Worm (Caenorhabditis elegans) whole organism, late embryonic: ENCODE results near the gene R11E3.2.

Source experiments
- C08G9.2 ChIP-seq: sonication (generic microtip); optimal IDR thresholded peaks from 2 replicates; lab custom pipeline; 2016; ENCODE audit warnings: mild to moderate bottlenecking, missing genetic modification characterization, moderate library complexity, missing compliant biosample characterization
- F13H6.1 ChIP-seq: sonication (generic microtip); optimal IDR thresholded peaks from 2 replicates; lab custom pipeline; 2016; ENCODE audit warnings: missing genetic modification characterization, missing compliant biosample characterization
- K02D7.2 ChIP-seq: sonication (generic microtip); optimal IDR thresholded peaks from 2 replicates; lab custom pipeline; 2017; ENCODE audit warnings: mild to moderate bottlenecking, missing genetic modification characterization, missing compliant biosample characterization
- T23F11.4 ChIP-seq: fragments of 200-800 bp; sonication (Bioruptor generic); optimal IDR thresholded peaks from 2 replicates; lab custom pipeline; 2018; ENCODE audit warnings: mild to moderate bottlenecking, missing genetic modification characterization, missing compliant biosample characterization
- ahr-1 ChIP-seq: sonication (generic microtip); optimal IDR thresholded peaks from 2 replicates; lab custom pipeline; 2016; ENCODE audit warnings: missing genetic modification characterization, missing compliant biosample characterization
- ama-1 ChIP-seq: fragments of 150-350 bp; optimal IDR thresholded peaks from 2 replicates; lab custom pipeline; 2014
- ceh-14 ChIP-seq: sonication (generic microtip); optimal IDR thresholded peaks from 2 replicates; lab custom pipeline; 2016; ENCODE audit warnings: missing genotype, missing genetic modification characterization, missing compliant biosample characterization
- ceh-19 ChIP-seq: fragments of 200-800 bp; sonication (Bioruptor generic); optimal IDR thresholded peaks from 2 replicates; lab custom pipeline; 2018; ENCODE audit warnings: mild to moderate bottlenecking, missing genetic modification characterization, missing compliant biosample characterization
- ceh-2 ChIP-seq: sonication (generic microtip); optimal IDR thresholded peaks from 2 replicates; lab custom pipeline; 2016; ENCODE audit warnings: missing genotype, missing genetic modification characterization, missing compliant biosample characterization
- ceh-24 ChIP-seq: sonication (generic microtip); optimal IDR thresholded peaks from 2 replicates; lab custom pipeline; 2016; ENCODE audit warnings: mild to moderate bottlenecking, missing genetic modification characterization, missing compliant biosample characterization
- ceh-30 ChIP-seq: fragments of 150-350 bp; optimal IDR thresholded peaks from 2 replicates; lab custom pipeline; 2014; ENCODE audit warnings: missing biosample characterization, missing genetic modification characterization
- ceh-31 ChIP-seq: sonication (generic microtip); optimal IDR thresholded peaks from 2 replicates; lab custom pipeline; 2016; ENCODE audit warnings: missing genetic modification characterization, missing compliant biosample characterization
- ceh-34 ChIP-seq: sonication (generic microtip); optimal IDR thresholded peaks from 2 replicates; lab custom pipeline; 2016; ENCODE audit warnings: mild to moderate bottlenecking, missing genetic modification characterization, missing compliant biosample characterization
- ceh-45 ChIP-seq: fragments of 200-800 bp; sonication (Bioruptor generic); IDR thresholded peaks from 2 replicates; pipeline ENCODE4 v1.3.6; 2022; ENCODE audit warnings: missing genetic modification reagents, missing genetic modification characterization, missing compliant biosample characterization
- ceh-48 ChIP-seq: sonication (generic microtip); optimal IDR thresholded peaks from 2 replicates; lab custom pipeline; 2016; ENCODE audit warnings: missing genetic modification characterization, inconsistent platforms, missing compliant biosample characterization
- ceh-6 ChIP-seq: fragments of 200-800 bp; sonication (Bioruptor generic); optimal IDR thresholded peaks from 2 replicates; lab custom pipeline; 2018; ENCODE audit warnings: mild to moderate bottlenecking, missing genetic modification characterization, missing compliant biosample characterization
- che-1 ChIP-seq: sonication (generic microtip); optimal IDR thresholded peaks from 2 replicates; lab custom pipeline; 2016; ENCODE audit warnings: mild to moderate bottlenecking, missing genetic modification characterization, missing compliant biosample characterization
- dmd-4 ChIP-seq: sonication (generic microtip); optimal IDR thresholded peaks from 2 replicates; lab custom pipeline; 2016; ENCODE audit warnings: borderline replicate concordance, missing genetic modification characterization, missing compliant biosample characterization
- ets-4 ChIP-seq: sonication (generic microtip); optimal IDR thresholded peaks from 2 replicates; lab custom pipeline; 2016; ENCODE audit warnings: missing genetic modification characterization, missing compliant biosample characterization
- eyg-1 ChIP-seq: sonication (generic microtip); optimal IDR thresholded peaks from 2 replicates; lab custom pipeline; 2016; ENCODE audit warnings: missing genotype, missing genetic modification characterization, missing compliant biosample characterization
- fax-1 ChIP-seq: sonication (generic microtip); optimal IDR thresholded peaks from 2 replicates; lab custom pipeline; 2016; ENCODE audit warnings: missing genotype, missing genetic modification characterization, missing compliant biosample characterization
- fkh-10 ChIP-seq: fragments of 150-350 bp; optimal IDR thresholded peaks from 2 replicates; lab custom pipeline; 2014; ENCODE audit warnings: missing biosample characterization, missing genetic modification reagents, missing genetic modification characterization
- gmeb-2 ChIP-seq: sonication (generic microtip); optimal IDR thresholded peaks from 2 replicates; lab custom pipeline; 2016; ENCODE audit warnings: missing genetic modification characterization, inconsistent platforms, missing compliant biosample characterization
- hlh-30 ChIP-seq: sonication (generic microtip); optimal IDR thresholded peaks from 2 replicates; lab custom pipeline; 2017; ENCODE audit warnings: antibody characterized with exemption, missing genetic modification characterization, missing compliant biosample characterization; ENCODE audit not compliant: insufficient read depth
- hlh-6 ChIP-seq: sonication (generic microtip); optimal IDR thresholded peaks from 2 replicates; lab custom pipeline; 2016; ENCODE audit warnings: missing genotype, missing genetic modification characterization, missing compliant biosample characterization
- hlh-8 ChIP-seq: sonication (generic microtip); optimal IDR thresholded peaks from 2 replicates; lab custom pipeline; 2016; ENCODE audit warnings: missing genotype, missing genetic modification characterization, missing compliant biosample characterization
- lim-6 ChIP-seq: sonication (generic microtip); optimal IDR thresholded peaks from 2 replicates; lab custom pipeline; 2016; ENCODE audit warnings: missing genetic modification characterization, missing compliant biosample characterization
- madf-2 ChIP-seq: sonication (generic microtip); optimal IDR thresholded peaks from 2 replicates; lab custom pipeline; 2017; ENCODE audit warnings: missing genetic modification characterization, missing compliant biosample characterization
- mec-3 ChIP-seq: sonication (generic microtip); optimal IDR thresholded peaks from 2 replicates; lab custom pipeline; 2016; ENCODE audit warnings: borderline replicate concordance, missing genetic modification characterization, missing compliant biosample characterization
- nfya-1 ChIP-seq: sonication (generic microtip); optimal IDR thresholded peaks from 2 replicates; lab custom pipeline; 2017; ENCODE audit warnings: missing genetic modification characterization, mild to moderate bottlenecking, missing compliant biosample characterization, antibody characterized with exemption, moderate library complexity
- nhr-11 ChIP-seq: fragments of 150-350 bp; optimal IDR thresholded peaks from 2 replicates; lab custom pipeline; 2014; ENCODE audit warnings: missing biosample characterization, missing genetic modification characterization
- nhr-232 ChIP-seq: sonication (generic microtip); optimal IDR thresholded peaks from 2 replicates; lab custom pipeline; 2016; ENCODE audit warnings: missing genetic modification characterization, missing compliant biosample characterization
- npax-4 ChIP-seq: sonication (generic microtip); optimal IDR thresholded peaks from 2 replicates; lab custom pipeline; 2016; ENCODE audit warnings: missing genetic modification characterization, missing compliant biosample characterization
- pag-3 ChIP-seq: sonication (generic microtip); optimal IDR thresholded peaks from 2 replicates; lab custom pipeline; 2016; ENCODE audit warnings: missing compliant biosample characterization, missing genetic modification characterization, borderline replicate concordance
- pat-9 ChIP-seq: fragments of 200-800 bp; sonication (Bioruptor generic); optimal IDR thresholded peaks from 2 replicates; lab custom pipeline; 2018; ENCODE audit warnings: mild to moderate bottlenecking, missing genetic modification characterization, moderate library complexity, missing compliant biosample characterization
- pax-1 ChIP-seq: fragments of 150-350 bp; optimal IDR thresholded peaks from 2 replicates; lab custom pipeline; 2014; ENCODE audit warnings: missing biosample characterization, missing genetic modification characterization
- pha-2 ChIP-seq: sonication (generic microtip); optimal IDR thresholded peaks from 2 replicates; lab custom pipeline; 2017; ENCODE audit warnings: mild to moderate bottlenecking, missing genetic modification characterization, missing compliant biosample characterization
- pha-4 ChIP-seq: fragments of 150-350 bp; optimal IDR thresholded peaks from 2 replicates; lab custom pipeline; 2018; ENCODE audit warnings: missing biosample characterization, missing genetic modification reagents, missing genetic modification characterization
- pqm-1 ChIP-seq: sonication (generic microtip); optimal IDR thresholded peaks from 2 replicates; lab custom pipeline; 2016; ENCODE audit warnings: missing genetic modification characterization, missing compliant biosample characterization
- pros-1 ChIP-seq: fragments of 150-350 bp; optimal IDR thresholded peaks from 2 replicates; lab custom pipeline; 2014; ENCODE audit warnings: missing biosample characterization, missing genetic modification reagents, missing genetic modification characterization
- ref-2 ChIP-seq: sonication (generic microtip); optimal IDR thresholded peaks from 2 replicates; lab custom pipeline; 2016; ENCODE audit warnings: missing genetic modification characterization, missing compliant biosample characterization
- sdc-2 ChIP-seq: sonication (generic microtip); optimal IDR thresholded peaks from 2 replicates; lab custom pipeline; 2016; ENCODE audit warnings: missing genotype, missing genetic modification characterization, missing compliant biosample characterization
- sox-2 ChIP-seq: fragments of 200-800 bp; sonication (Bioruptor generic); IDR thresholded peaks from 2 replicates; pipeline ENCODE4 v1.3.6; 2022; ENCODE audit warnings: missing genetic modification reagents, missing genetic modification characterization, missing compliant biosample characterization
- tbx-7 ChIP-seq: sonication (generic microtip); optimal IDR thresholded peaks from 2 replicates; lab custom pipeline; 2016; ENCODE audit warnings: missing genotype, missing genetic modification characterization, missing compliant biosample characterization
- unc-42 ChIP-seq: sonication (generic microtip); optimal IDR thresholded peaks from 2 replicates; lab custom pipeline; 2016; ENCODE audit warnings: missing genotype, missing genetic modification characterization, missing compliant biosample characterization
- unc-55 ChIP-seq: sonication (generic microtip); optimal IDR thresholded peaks from 2 replicates; lab custom pipeline; 2017; ENCODE audit warnings: missing biosample characterization, missing genetic modification reagents, missing genetic modification characterization
- ztf-16 ChIP-seq: sonication (generic microtip); optimal IDR thresholded peaks from 2 replicates; lab custom pipeline; 2017; ENCODE audit warnings: missing genetic modification characterization, missing compliant biosample characterization

The R11E3.2 gene

DNA sequence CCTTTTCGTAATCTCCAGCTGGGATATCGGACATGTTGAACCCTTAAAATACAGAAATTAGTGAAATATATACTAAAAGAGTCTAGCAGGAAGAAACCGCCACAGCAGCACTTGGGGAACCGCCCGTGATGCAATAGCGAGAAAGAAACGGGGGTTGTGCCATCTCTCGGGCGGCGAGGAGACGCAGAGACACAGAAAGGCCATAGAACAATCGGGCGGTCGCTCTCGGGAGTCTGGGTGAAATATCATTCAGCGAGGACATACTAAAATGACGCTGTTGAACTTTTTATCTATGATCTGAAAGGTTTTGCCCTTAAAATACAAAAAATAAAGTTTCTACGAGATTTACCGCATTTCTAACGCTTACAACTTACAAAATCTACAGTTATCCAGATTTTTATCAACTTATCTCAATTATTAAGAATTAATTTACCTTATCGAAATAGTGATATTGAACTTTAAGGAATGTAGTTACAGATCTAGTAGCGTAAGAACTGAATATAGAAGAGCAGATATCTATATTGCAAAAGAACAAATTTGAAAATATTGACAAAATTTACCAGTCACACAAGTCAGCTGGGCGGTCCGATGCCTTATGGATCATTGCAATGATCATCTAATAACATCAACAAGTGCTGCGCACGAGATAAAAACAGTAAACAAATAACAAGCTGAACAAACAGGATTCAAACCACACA is 23.3 kb upstream of the R11E3.2 start, which contains the start of gene cyc-2.1 (continued):
- no peak for TF ChIP-seq T23F11.4
- peak; percentile 22 for TF ChIP-seq unc-55
- TF ChIP-seq sdc-2 (tag; lab: Kevin White, UChicago): peak; percentile 27
- no peak for TF ChIP-seq madf-2 (tag; lab: Kevin White, UChicago)
- no peak for TF ChIP-seq pat-9 (tag; lab: Kevin White, UChicago)
- no peak for TF ChIP-seq pax-1
- TF ChIP-seq gmeb-2: no peak
- no peak for TF ChIP-seq ama-1 (lab: Kevin White, UChicago)
- TF ChIP-seq pqm-1 (tag; lab: Kevin White, UChicago): peak; percentile 6
- no peak for TF ChIP-seq lim-6 (tag; lab: Kevin White, UChicago)
- TF ChIP-seq ceh-45: no peak
- TF ChIP-seq mec-3 (tag; lab: Kevin White, UChicago): no peak
- no peak for TF ChIP-seq tbx-7 (tag; lab: Kevin White, UChicago)
- TF ChIP-seq ceh-31 (tag; lab: Kevin White, UChicago): peak; percentile 43
- no peak for TF ChIP-seq ets-4 (tag; lab: Kevin White, UChicago)
- no peak for TF ChIP-seq nhr-232 (tag; lab: Kevin White, UChicago)
- TF ChIP-seq pros-1 (tag; lab: Kevin White, UChicago): no peak
- TF ChIP-seq ceh-30: no peak
- no peak for TF ChIP-seq ztf-16 (tag; lab: Kevin White, UChicago)
- no peak for TF ChIP-seq ceh-24 (tag; lab: Kevin White, UChicago)
- no peak for TF ChIP-seq nhr-11 (tag; lab: Kevin White, UChicago)
- no peak for TF ChIP-seq ceh-6
- TF ChIP-seq C08G9.2: no peak
- no peak for TF ChIP-seq fax-1 (tag; lab: Kevin White, UChicago)
- no peak for TF ChIP-seq ceh-14 (tag; lab: Kevin White, UChicago)

DNA sequence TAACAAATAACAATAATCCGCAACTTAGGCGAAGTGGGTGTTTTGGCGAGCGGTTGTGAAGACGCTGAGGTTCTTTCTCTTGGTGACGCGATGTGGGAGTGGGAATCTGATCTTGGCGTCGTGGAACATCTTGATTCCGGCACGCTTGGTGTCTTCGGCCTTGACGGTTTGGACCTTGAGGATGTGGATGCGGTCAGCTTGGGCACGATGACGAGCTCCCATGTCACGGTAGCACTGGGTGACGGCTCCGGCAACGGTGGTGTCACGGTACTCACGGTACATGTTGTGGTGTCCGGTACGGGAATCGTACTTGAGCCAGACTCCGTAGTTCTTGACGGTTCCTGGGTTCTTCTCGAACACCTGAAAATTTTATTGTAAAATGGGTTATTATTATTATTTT is 22.7 kb upstream of the R11E3.2 start:
- TF ChIP-seq K02D7.2 (tag; lab: Kevin White, UChicago) (no peak), unc-42 (tag; lab: Kevin White, UChicago) (no peak), ref-2 (tag; lab: Kevin White, UChicago) (no peak), ceh-48 (tag; lab: Kevin White, UChicago) (no peak), fkh-10 (GFP tag; lab: Kevin White, UChicago) (no peak), ceh-30 (no peak), ahr-1 (tag; lab: Kevin White, UChicago) (no peak), pha-4 (no peak), nhr-232 (tag; lab: Kevin White, UChicago) (no peak), F13H6.1 (tag; lab: Kevin White, UChicago) (no peak), lim-6 (tag; lab: Kevin White, UChicago) (no peak), ceh-31 (tag; lab: Kevin White, UChicago) (no peak), ztf-16 (tag; lab: Kevin White, UChicago) (no peak), hlh-8 (tag; lab: Kevin White, UChicago) (no peak), tbx-7 (tag; lab: Kevin White, UChicago) (no peak), pha-2 (tag; lab: Kevin White, UChicago) (no peak), npax-4 (tag; lab: Kevin White, UChicago) (no peak), hlh-6 (tag; lab: Kevin White, UChicago) (no peak), dmd-4 (tag; lab: Kevin White, UChicago) (no peak)

DNA sequence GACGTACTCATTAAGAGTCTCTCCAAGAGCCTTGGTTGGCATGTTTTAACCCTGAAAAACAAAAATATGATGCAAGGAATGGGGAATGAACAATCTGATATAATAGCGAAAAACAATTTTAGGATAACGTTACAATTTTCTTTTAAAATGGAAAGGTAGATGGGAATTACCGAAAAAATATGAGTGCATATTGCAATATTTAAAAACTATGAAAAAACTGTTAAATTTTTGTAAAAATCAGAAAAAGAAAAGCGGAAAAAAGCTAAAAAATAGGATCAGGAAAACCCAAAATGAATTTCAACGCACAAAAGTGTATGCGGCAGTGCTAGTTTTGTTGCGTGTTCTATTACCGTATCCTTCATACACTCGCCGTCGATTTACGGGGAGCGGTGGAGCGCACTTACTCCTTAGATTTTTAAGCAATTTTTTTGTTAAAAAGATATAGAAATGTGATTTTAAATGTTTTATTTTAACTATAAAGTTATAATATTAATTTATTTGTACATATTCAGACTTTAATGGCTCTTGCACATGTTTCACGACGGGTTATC is 22.1 kb upstream of the R11E3.2 start, which contains the start of the genes rpl-20 and Y17G9B.5:
TSS of gene rpl-20 (minus strand) at position 51 of the 551 bp plus-strand sequence.
TSS of gene Y17G9B.5 (plus strand) at position 513 of the 551 bp plus-strand sequence.
- TF ChIP-seq hlh-6 (tag; lab: Kevin White, UChicago) (no peak), ceh-45 (peak; percentile 45; the same call in 1 of the 2 replicates), fkh-10 (GFP tag; lab: Kevin White, UChicago) (peak; percentile 92), ceh-31 (tag; lab: Kevin White, UChicago) (peak; percentile 93), ceh-2 (tag; lab: Kevin White, UChicago) (peak; percentile 63), hlh-30 (tag; lab: Kevin White, UChicago) (peak; percentile 75), che-1 (tag; lab: Kevin White, UChicago) (peak; percentile 49), mec-3 (tag; lab: Kevin White, UChicago) (no peak), pag-3 (peak; percentile 35), fax-1 (tag; lab: Kevin White, UChicago) (peak; percentile 19), nfya-1 (tag; lab: Kevin White, UChicago) (peak; percentile 99), eyg-1 (tag; lab: Kevin White, UChicago) (peak; percentile 17), nhr-11 (tag; lab: Kevin White, UChicago) (peak; percentile 55), npax-4 (tag; lab: Kevin White, UChicago) (no peak), ceh-34 (tag; lab: Kevin White, UChicago) (peak; percentile 98), gmeb-2 (peak; percentile 80), ceh-19 (GFP tag; lab: Kevin White, UChicago) (peak; percentile 76), sox-2 (GFP tag; lab: Robert Waterston, UW) (peak; percentile 89), ceh-6 (peak; percentile 60), ceh-48 (tag; lab: Kevin White, UChicago) (peak; percentile 77)
